Worm (Caenorhabditis elegans): ENCODE results near the gene srg-4.

- TF ChIP-seq T22C8.4 (GFP tag; IDR thresholded peaks at IDR 0.05) (no peak), ztf-29 (GFP tag; IDR thresholded peaks at IDR 0.05) (no peak), ztf-23 (GFP tag; IDR thresholded peaks at IDR 0.05) (no peak), cog-1 (tag; optimal IDR thresholded peaks at IDR 0.05) (no peak), flt-1 (GFP tag; IDR thresholded peaks at IDR 0.05) (no peak), klf-2 (GFP tag; conservative IDR thresholded peaks at IDR 0.05) (no peak)
Measured at ce11 chrIII:6311452-6311851, 49.6 kb upstream of the srg-4 start.

Measured in whole organism, midembryonic.